Worm (Caenorhabditis elegans) whole organism, late embryonic: ENCODE data around the gene C29G2.6.

Source experiments
- F13H6.1 ChIP-seq: sonication (generic microtip); optimal IDR thresholded peaks from 2 replicates; lab custom pipeline; 2016; ENCODE audit warnings: missing genetic modification characterization, missing compliant biosample characterization
- ama-1 ChIP-seq: fragments of 150-350 bp; optimal IDR thresholded peaks from 2 replicates; lab custom pipeline; 2014
- ceh-14 ChIP-seq: sonication (generic microtip); optimal IDR thresholded peaks from 2 replicates; lab custom pipeline; 2016; ENCODE audit warnings: missing genotype, missing genetic modification characterization, missing compliant biosample characterization
- ceh-2 ChIP-seq: sonication (generic microtip); optimal IDR thresholded peaks from 2 replicates; lab custom pipeline; 2016; ENCODE audit warnings: missing genotype, missing genetic modification characterization, missing compliant biosample characterization
- ceh-22 ChIP-seq: sonication (generic microtip); optimal IDR thresholded peaks from 2 replicates; lab custom pipeline; 2017; ENCODE audit warnings: missing biosample characterization, missing genetic modification characterization
- ets-4 ChIP-seq: sonication (generic microtip); optimal IDR thresholded peaks from 2 replicates; lab custom pipeline; 2016; ENCODE audit warnings: missing genetic modification characterization, missing compliant biosample characterization
- fkh-10 ChIP-seq: fragments of 150-350 bp; optimal IDR thresholded peaks from 2 replicates; lab custom pipeline; 2014; ENCODE audit warnings: missing biosample characterization, missing genetic modification reagents, missing genetic modification characterization
- hlh-30 ChIP-seq: sonication (generic microtip); optimal IDR thresholded peaks from 2 replicates; lab custom pipeline; 2017; ENCODE audit warnings: antibody characterized with exemption, missing genetic modification characterization, missing compliant biosample characterization; ENCODE audit not compliant: insufficient read depth
- pax-1 ChIP-seq: fragments of 150-350 bp; optimal IDR thresholded peaks from 2 replicates; lab custom pipeline; 2014; ENCODE audit warnings: missing biosample characterization, missing genetic modification characterization
- pha-4 ChIP-seq: fragments of 150-350 bp; optimal IDR thresholded peaks from 2 replicates; lab custom pipeline; 2018; ENCODE audit warnings: missing biosample characterization, missing genetic modification reagents, missing genetic modification characterization
- sdc-2 ChIP-seq: sonication (generic microtip); optimal IDR thresholded peaks from 2 replicates; lab custom pipeline; 2016; ENCODE audit warnings: missing genotype, missing genetic modification characterization, missing compliant biosample characterization
- sox-4 ChIP-seq: sonication (generic microtip); optimal IDR thresholded peaks from 2 replicates; lab custom pipeline; 2017; ENCODE audit warnings: mild to moderate bottlenecking, missing genetic modification characterization, inconsistent platforms, missing compliant biosample characterization
- syd-9 ChIP-seq: sonication (generic microtip); optimal IDR thresholded peaks from 2 replicates; lab custom pipeline; 2016; ENCODE audit warnings: mild to moderate bottlenecking, missing genetic modification characterization, moderate library complexity, missing compliant biosample characterization

DNA sequence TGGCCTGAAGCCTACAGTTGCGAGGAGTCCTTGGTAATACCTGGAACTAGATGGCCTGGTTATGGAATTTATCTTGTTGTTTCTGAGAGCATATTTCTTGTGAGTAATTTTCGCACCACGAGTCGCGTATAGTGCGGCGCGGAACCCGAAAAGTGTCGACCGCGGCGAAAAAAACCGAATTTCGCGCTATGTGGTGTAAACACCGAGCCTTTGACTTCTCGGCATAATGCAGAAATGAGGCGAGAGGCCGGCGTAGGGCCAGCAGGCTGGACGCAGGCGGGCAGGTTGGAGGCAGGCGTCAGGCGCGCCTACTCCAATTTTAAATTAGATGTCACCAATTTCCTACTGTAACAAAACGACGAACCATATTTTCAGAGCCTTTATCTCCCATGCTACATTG, 10.0 kb downstream of the C29G2.6 start:
- TF ChIP-seq ceh-14, result no peak
- TF ChIP-seq sox-4 (tag; lab: Kevin White, UChicago), result no peak
- TF ChIP-seq hlh-30 (tag; lab: Kevin White, UChicago), result no peak
- TF ChIP-seq ama-1 (lab: Kevin White, UChicago), result no peak
- no peak for TF ChIP-seq ceh-2 (tag; lab: Kevin White, UChicago)
- TF ChIP-seq sdc-2 (tag; lab: Kevin White, UChicago), result no peak
- TF ChIP-seq ets-4 (tag; lab: Kevin White, UChicago), result no peak
- no peak for TF ChIP-seq pax-1 (tag; lab: Kevin White, UChicago)
- no peak for TF ChIP-seq pha-4 (tag; lab: Kevin White, UChicago)
- no peak for TF ChIP-seq fkh-10
- no peak for TF ChIP-seq F13H6.1 (tag; lab: Kevin White, UChicago)
- TF ChIP-seq syd-9 (tag; lab: Kevin White, UChicago), result no peak
- no peak for TF ChIP-seq ceh-22 (tag; lab: Kevin White, UChicago)
